Worm (Caenorhabditis elegans) whole organism, mixed stage, embryonic: Measurements from ENCODE around the gene zip-9.

Experiments used
- M03D4.4 ChIP-seq: sonication (generic microtip); optimal IDR thresholded peaks from 2 replicates; lab custom pipeline; 2017; ENCODE audit warnings: mild to moderate bottlenecking, missing genetic modification characterization, missing compliant biosample characterization
- bed-3 ChIP-seq: fragments of 200-800 bp; sonication (Bioruptor generic); optimal IDR thresholded peaks from 3 replicates; lab custom pipeline; 2018; ENCODE audit warnings: mild to moderate bottlenecking, missing genetic modification characterization, moderate library complexity, missing compliant biosample characterization
- blmp-1 ChIP-seq: fragments of 150-350 bp; optimal IDR thresholded peaks from 2 replicates; lab custom pipeline; 2014; ENCODE audit warnings: missing biosample characterization, missing genetic modification characterization
- ceh-39 ChIP-seq: fragments of 150-350 bp; optimal IDR thresholded peaks from 2 replicates; lab custom pipeline; 2014; ENCODE audit warnings: missing biosample characterization, missing genetic modification characterization
- ceh-43 ChIP-seq: fragments of 200-800 bp; sonication (Bioruptor generic); optimal IDR thresholded peaks from 2 replicates; lab custom pipeline; 2018; ENCODE audit warnings: mild to moderate bottlenecking, missing genetic modification characterization, moderate library complexity, missing compliant biosample characterization
- ceh-83 ChIP-seq: fragments of 200-800 bp; sonication (Bioruptor generic); optimal IDR thresholded peaks from 2 replicates; lab custom pipeline; 2018; ENCODE audit warnings: mild to moderate bottlenecking, missing genetic modification characterization, missing compliant biosample characterization
- ces-1 ChIP-seq: fragments of 150-350 bp; optimal IDR thresholded peaks from 2 replicates; lab custom pipeline; 2014; ENCODE audit warnings: missing biosample characterization, missing genetic modification reagents, missing genetic modification characterization
- cnd-1 ChIP-seq: fragments of 200-800 bp; sonication (Bioruptor generic); optimal IDR thresholded peaks from 2 replicates; lab custom pipeline; 2018; ENCODE audit warnings: mild to moderate bottlenecking, missing genetic modification characterization, missing compliant biosample characterization
- drap-1 ChIP-seq: fragments of 200-800 bp; sonication (Bioruptor generic); optimal IDR thresholded peaks from 3 replicates; lab custom pipeline; 2018; ENCODE audit warnings: mild to moderate bottlenecking, missing genetic modification characterization, missing compliant biosample characterization
- elt-1 ChIP-seq: sonication (generic microtip); optimal IDR thresholded peaks from 2 replicates; lab custom pipeline; 2017; ENCODE audit warnings: missing genetic modification characterization, mild to moderate bottlenecking, missing compliant biosample characterization, antibody characterized with exemption, moderate library complexity, borderline replicate concordance; ENCODE audit not compliant: insufficient read depth
- elt-3 ChIP-seq: fragments of 150-350 bp; optimal IDR thresholded peaks from 2 replicates; lab custom pipeline; 2014; ENCODE audit warnings: missing biosample characterization, missing genetic modification characterization
- flh-1 ChIP-seq: fragments of 200-800 bp; sonication (Bioruptor generic); optimal IDR thresholded peaks from 2 replicates; lab custom pipeline; 2018; ENCODE audit warnings: mild to moderate bottlenecking, missing genetic modification characterization, moderate library complexity, missing compliant biosample characterization
- ham-2 ChIP-seq: fragments of 200-800 bp; sonication (Bioruptor generic); optimal IDR thresholded peaks from 2 replicates; lab custom pipeline; 2018; ENCODE audit warnings: mild to moderate bottlenecking, missing genetic modification characterization, missing compliant biosample characterization
- hlh-1 ChIP-seq: fragments of 150-350 bp; optimal IDR thresholded peaks from 2 replicates; lab custom pipeline; 2014; ENCODE audit warnings: missing biosample characterization, missing genetic modification reagents, missing genetic modification characterization
- lin-13 ChIP-seq: fragments of 150-350 bp; optimal IDR thresholded peaks from 2 replicates; lab custom pipeline; 2014; ENCODE audit warnings: missing biosample characterization, missing genetic modification characterization
- lin-32 ChIP-seq: fragments of 200-800 bp; sonication (Bioruptor generic); optimal IDR thresholded peaks from 2 replicates; lab custom pipeline; 2018; ENCODE audit warnings: mild to moderate bottlenecking, missing genetic modification characterization, missing compliant biosample characterization
- lsy-2 ChIP-seq: fragments of 150-350 bp; optimal IDR thresholded peaks from 2 replicates; lab custom pipeline; 2014; ENCODE audit warnings: missing biosample characterization, missing genetic modification characterization
- mab-5 ChIP-seq: fragments of 150-350 bp; optimal IDR thresholded peaks from 2 replicates; lab custom pipeline; 2014; ENCODE audit warnings: missing biosample characterization, missing genetic modification characterization
- mep-1 ChIP-seq: fragments of 150-350 bp; optimal IDR thresholded peaks from 2 replicates; lab custom pipeline; 2017; ENCODE audit warnings: missing biosample characterization, missing genetic modification reagents, missing genetic modification characterization, inconsistent platforms
- mls-2 ChIP-seq: sonication (generic microtip); optimal IDR thresholded peaks from 2 replicates; lab custom pipeline; 2016; ENCODE audit warnings: mild to moderate bottlenecking, missing genetic modification characterization, moderate library complexity, missing compliant biosample characterization
- nhr-12 ChIP-seq: fragments of 150-350 bp; optimal IDR thresholded peaks from 2 replicates; lab custom pipeline; 2014; ENCODE audit warnings: missing biosample characterization, missing genetic modification characterization
- nhr-2 ChIP-seq: fragments of 150-350 bp; optimal IDR thresholded peaks from 2 replicates; lab custom pipeline; 2014; ENCODE audit warnings: missing biosample characterization, missing genetic modification characterization
- nhr-237 ChIP-seq: fragments of 150-350 bp; optimal IDR thresholded peaks from 2 replicates; lab custom pipeline; 2014; ENCODE audit warnings: missing biosample characterization, missing genetic modification characterization
- nhr-28 ChIP-seq: fragments of 150-350 bp; optimal IDR thresholded peaks from 2 replicates; lab custom pipeline; 2014; ENCODE audit warnings: missing biosample characterization, missing genetic modification characterization
- nhr-76 ChIP-seq: sonication (generic microtip); optimal IDR thresholded peaks from 2 replicates; lab custom pipeline; 2017; ENCODE audit warnings: missing biosample characterization, missing genetic modification characterization
- pha-4 ChIP-seq: fragments of 150-350 bp; optimal IDR thresholded peaks from 2 replicates; lab custom pipeline; 2018; ENCODE audit warnings: missing biosample characterization, missing genetic modification reagents, missing genetic modification characterization
- sem-2 ChIP-seq: fragments of 200-800 bp; sonication (Bioruptor generic); optimal IDR thresholded peaks from 2 replicates; lab custom pipeline; 2018; ENCODE audit warnings: mild to moderate bottlenecking, missing genetic modification characterization, missing compliant biosample characterization
- snpc-4 ChIP-seq: fragments of 150-350 bp; optimal IDR thresholded peaks from 2 replicates; lab custom pipeline; 2014; ENCODE audit warnings: missing biosample characterization, missing genetic modification characterization
- sptf-1 ChIP-seq: sonication (generic microtip); optimal IDR thresholded peaks from 2 replicates; lab custom pipeline; 2017; ENCODE audit warnings: mild to moderate bottlenecking, missing genetic modification characterization, moderate library complexity, missing compliant biosample characterization
- tbx-8 ChIP-seq: fragments of 200-800 bp; sonication (Bioruptor generic); optimal IDR thresholded peaks from 2 replicates; lab custom pipeline; 2018; ENCODE audit warnings: mild to moderate bottlenecking, missing genetic modification characterization, moderate library complexity, missing compliant biosample characterization
- unc-120 ChIP-seq: sonication (generic microtip); optimal IDR thresholded peaks from 2 replicates; lab custom pipeline; 2017; ENCODE audit warnings: missing genetic modification characterization, missing compliant biosample characterization; ENCODE audit not compliant: poor library complexity, severe bottlenecking
- unc-39 ChIP-seq: fragments of 150-350 bp; optimal IDR thresholded peaks from 2 replicates; lab custom pipeline; 2014; ENCODE audit warnings: missing biosample characterization, missing genetic modification characterization
- unc-62 ChIP-seq: fragments of 150-350 bp; optimal IDR thresholded peaks from 2 replicates; lab custom pipeline; 2014; ENCODE audit warnings: missing biosample characterization, missing genetic modification reagents, missing genetic modification characterization
- zip-8 ChIP-seq: fragments of 150-350 bp; optimal IDR thresholded peaks from 2 replicates; lab custom pipeline; 2014; ENCODE audit warnings: missing biosample characterization, missing genetic modification characterization
- ztf-11 ChIP-seq: fragments of 150-350 bp; optimal IDR thresholded peaks from 2 replicates; lab custom pipeline; 2014; ENCODE audit warnings: missing biosample characterization, missing genetic modification characterization

zip-9 gene

ce11 chrV:10932411-10932810, 9.8 kb upstream of the zip-9 start, which contains the start of gene F58B4.5:
TSS of gene F58B4.5 (plus strand) at chrV:10932693.
- TF ChIP-seq elt-1 (tag; lab: Kevin White, UChicago) (no peak), unc-39 (tag; lab: Kevin White, UChicago) (no peak), ham-2 (GFP tag; lab: Kevin White, UChicago) (no peak), nhr-76 (no peak), mep-1 (tag; lab: Kevin White, UChicago) (no peak), ces-1 (GFP tag; lab: Kevin White, UChicago) (no peak), pha-4 (tag; lab: Kevin White, UChicago) (no peak), snpc-4 (no peak), bed-3 (GFP tag; lab: Kevin White, UChicago) (no peak), zip-8 (tag; lab: Kevin White, UChicago) (no peak), nhr-2 (tag; lab: Kevin White, UChicago) (no peak), sptf-1 (tag; lab: Kevin White, UChicago) (no peak), mls-2 (tag; lab: Kevin White, UChicago) (no peak)

ce11 chrV:10936681-10937080, 5.6 kb upstream of the zip-9 start, which contains the start of gene F17C11.12:
TSS of gene F17C11.12 (minus strand) at chrV:10936920.
- no peak for TF ChIP-seq elt-1 (tag; lab: Kevin White, UChicago)
- TF ChIP-seq ces-1 (GFP tag; lab: Kevin White, UChicago) = no peak

- TF ChIP-seq ceh-43 (GFP tag; lab: Kevin White, UChicago) (no peak), hlh-1 (no peak)
Measured at ce11 chrV:10937294-10937693, 5.0 kb upstream of the zip-9 start.

DNA sequence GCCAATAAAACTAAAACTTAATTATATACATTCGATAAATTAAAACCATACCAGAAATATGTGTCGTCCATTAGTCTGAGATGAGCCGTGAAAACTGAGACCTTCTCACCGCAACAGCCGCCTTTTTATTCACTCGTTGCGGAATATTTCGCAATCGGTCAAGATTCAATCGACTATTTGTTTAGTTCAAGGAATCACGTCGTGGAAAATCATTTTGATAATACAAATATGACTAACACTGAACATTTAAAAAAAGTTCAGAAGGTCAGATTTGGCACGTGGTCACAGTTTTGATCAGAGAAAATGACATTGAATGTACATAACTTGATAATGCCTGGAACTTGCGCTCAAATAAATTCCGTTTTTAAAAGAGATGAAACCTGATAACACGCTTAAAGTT, 3.5 kb upstream of the zip-9 start, which contains the start of gene F17C11.11:
F17C11.11 (minus strand) TSS at position 79 of the 400 bp plus-strand sequence.
- TF ChIP-seq hlh-1 (peak; percentile 5), ceh-39 (tag; lab: Kevin White, UChicago) (no peak)

DNA sequence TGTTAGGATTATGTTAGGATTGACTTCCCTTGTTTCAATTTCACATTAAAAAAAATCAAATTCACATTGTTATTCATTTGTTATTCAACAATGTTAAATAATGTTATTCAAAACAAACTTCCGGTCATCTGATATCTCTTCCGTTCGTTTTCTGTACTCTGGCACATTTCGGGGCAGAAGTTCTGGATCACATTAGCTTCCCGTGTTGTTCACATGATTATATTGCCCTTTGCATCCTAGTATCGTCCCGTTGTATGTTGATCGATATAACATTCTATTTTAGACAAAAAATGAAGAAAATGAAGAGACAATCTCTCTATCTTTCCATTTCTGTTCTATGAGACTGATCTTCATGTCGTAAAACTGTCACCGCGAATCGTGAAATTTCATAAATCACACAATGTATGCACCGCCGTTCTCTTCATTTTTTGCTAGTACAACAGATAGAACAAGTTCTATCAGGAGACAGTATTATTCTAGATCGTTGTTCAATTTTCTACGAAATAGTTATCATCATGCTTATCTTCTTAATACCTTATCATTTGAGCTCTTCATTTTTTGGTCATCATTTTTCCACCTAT, 2.2 kb upstream of the zip-9 start:
- TF ChIP-seq elt-1 (tag; lab: Kevin White, UChicago) (peak; percentile 6), tbx-8 (no peak)

ce11 chrV:10940571-10940991, 1.7 kb upstream of the zip-9 start:
- TF ChIP-seq unc-120 (tag; lab: Kevin White, UChicago) (peak; percentile 34), nhr-237 (tag; lab: Kevin White, UChicago) (no peak), drap-1 (peak; percentile 20), cnd-1 (tag; lab: Kevin White, UChicago) (no peak), elt-3 (no peak), snpc-4 (no peak), ztf-11 (no peak), lsy-2 (tag; lab: Kevin White, UChicago) (peak; percentile 22), mep-1 (tag; lab: Kevin White, UChicago) (peak; percentile 50), nhr-28 (tag; lab: Kevin White, UChicago) (no peak), nhr-76 (no peak), M03D4.4 (tag; lab: Kevin White, UChicago) (no peak), bed-3 (GFP tag; lab: Kevin White, UChicago) (no peak), ham-2 (GFP tag; lab: Kevin White, UChicago) (peak; percentile 39), hlh-1 (peak; percentile 9), ceh-39 (tag; lab: Kevin White, UChicago) (peak; percentile 43), unc-62 (GFP tag; lab: Kevin White, UChicago) (peak; percentile 75), mls-2 (tag; lab: Kevin White, UChicago) (no peak), ces-1 (GFP tag; lab: Kevin White, UChicago) (peak; percentile 58), elt-1 (tag; lab: Kevin White, UChicago) (no peak), nhr-2 (tag; lab: Kevin White, UChicago) (peak; percentile 68), unc-39 (tag; lab: Kevin White, UChicago) (no peak), lin-13 (tag; lab: Kevin White, UChicago) (no peak), ceh-83 (no peak), sem-2 (GFP tag; lab: Kevin White, UChicago) (no peak), lin-32 (GFP tag; lab: Kevin White, UChicago) (no peak), sptf-1 (tag; lab: Kevin White, UChicago) (no peak), zip-8 (tag; lab: Kevin White, UChicago) (peak; percentile 66), blmp-1 (tag; lab: Kevin White, UChicago) (peak; percentile 14), ceh-43 (GFP tag; lab: Kevin White, UChicago) (no peak), mab-5 (tag; lab: Kevin White, UChicago) (no peak), nhr-12 (tag; lab: Kevin White, UChicago) (no peak), flh-1 (no peak), pha-4 (tag; lab: Kevin White, UChicago) (peak; percentile 4), tbx-8 (no peak)
- TF ChIP-seq, all 35 proteins: peak for 13
